Worm (Caenorhabditis elegans) whole organism, L2 larva: Measurements from ENCODE around the gene crn-4.
A peak's percentile ranks its signal among the peaks of the same experiment; 100 is the strongest.

Source experiments
- ZK546.5 ChIP-seq: sonication (generic microtip); optimal IDR thresholded peaks from 2 replicates; lab custom pipeline; 2017; ENCODE audit warnings: missing biosample characterization, missing genetic modification characterization
- alr-1 ChIP-seq: fragments of 150-350 bp; optimal IDR thresholded peaks from 2 replicates; lab custom pipeline; 2014; ENCODE audit warnings: missing biosample characterization, missing genetic modification characterization
- blmp-1 ChIP-seq: sonication (generic microtip); optimal IDR thresholded peaks from 2 replicates; lab custom pipeline; 2017; ENCODE audit warnings: missing genetic modification characterization, mild to moderate bottlenecking, missing compliant biosample characterization, antibody characterized with exemption, moderate library complexity; ENCODE audit not compliant: insufficient read depth
- ceh-16 ChIP-seq: fragments of 150-350 bp; optimal IDR thresholded peaks from 2 replicates; lab custom pipeline; 2014; ENCODE audit warnings: missing biosample characterization, missing genetic modification characterization
- egl-27 ChIP-seq: sonication (generic microtip); optimal IDR thresholded peaks from 3 replicates; lab custom pipeline; 2017; ENCODE audit warnings: missing biosample characterization, missing genetic modification reagents, missing genetic modification characterization
- elt-1 ChIP-seq: fragments of 150-350 bp; optimal IDR thresholded peaks from 2 replicates; lab custom pipeline; 2014; ENCODE audit warnings: missing biosample characterization, missing genetic modification characterization
- elt-3 ChIP-seq: sonication (generic microtip); optimal IDR thresholded peaks from 2 replicates; lab custom pipeline; 2017; ENCODE audit warnings: missing biosample characterization, missing genetic modification characterization
- fos-1 ChIP-seq: fragments of 150-350 bp; optimal IDR thresholded peaks from 2 replicates; lab custom pipeline; 2014; ENCODE audit warnings: missing biosample characterization, missing genetic modification characterization
- lin-11 ChIP-seq: fragments of 150-350 bp; sonication (generic microtip); optimal IDR thresholded peaks from 2 replicates; lab custom pipeline; 2014; ENCODE audit warnings: missing biosample characterization, missing genetic modification characterization, inconsistent platforms, mixed read lengths
- lsy-2 ChIP-seq, 2 experiments: fragments of 150-350 bp in 1 of 2; sonication (generic microtip) in 1 of 2; optimal IDR thresholded peaks; 2 replicates each; lab custom pipeline; 2014 to 2017; ENCODE audit warnings: missing biosample characterization in 2 of 2, missing genetic modification characterization in 2 of 2
- mab-5 ChIP-seq: fragments of 150-350 bp; optimal IDR thresholded peaks from 2 replicates; lab custom pipeline; 2014; ENCODE audit warnings: missing biosample characterization, missing genetic modification characterization
- mbf-1 ChIP-seq: sonication (generic microtip); optimal IDR thresholded peaks from 2 replicates; lab custom pipeline; 2017; ENCODE audit warnings: missing biosample characterization, missing genetic modification characterization
- mdl-1 ChIP-seq, 2 experiments: fragments of 150-350 bp in 1 of 2; sonication (generic microtip) in 1 of 2; optimal IDR thresholded peaks; 2 replicates each; lab custom pipeline; 2017; ENCODE audit warnings: missing biosample characterization in 2 of 2, missing genetic modification characterization in 2 of 2
- nhr-11 ChIP-seq: fragments of 150-350 bp; optimal IDR thresholded peaks from 2 replicates; lab custom pipeline; 2014; ENCODE audit warnings: missing biosample characterization, missing genetic modification characterization
- nhr-12 ChIP-seq: fragments of 150-350 bp; optimal IDR thresholded peaks from 2 replicates; lab custom pipeline; 2014; ENCODE audit warnings: missing biosample characterization, missing genetic modification characterization
- nhr-6 ChIP-seq: fragments of 150-350 bp; optimal IDR thresholded peaks from 2 replicates; lab custom pipeline; 2014; ENCODE audit warnings: missing biosample characterization, missing genetic modification characterization
- peb-1 ChIP-seq: fragments of 150-350 bp; optimal IDR thresholded peaks from 2 replicates; lab custom pipeline; 2014; ENCODE audit warnings: missing biosample characterization, missing genetic modification characterization
- sem-4 ChIP-seq: fragments of 150-350 bp; optimal IDR thresholded peaks from 2 replicates; lab custom pipeline; 2014; ENCODE audit warnings: missing biosample characterization, missing genetic modification reagents, missing genetic modification characterization
- sma-9 ChIP-seq, 2 experiments: fragments of 150-350 bp in 1 of 2; sonication (generic microtip) in 1 of 2; optimal IDR thresholded peaks; 2 replicates each; lab custom pipeline; 2014 to 2016; ENCODE audit warnings: missing genetic modification characterization in 2 of 2, mild to moderate bottlenecking in 1 of 2, missing biosample characterization in 1 of 2, missing compliant biosample characterization in 1 of 2, missing genetic modification reagents in 1 of 2, moderate library complexity in 1 of 2
- unc-39 ChIP-seq: fragments of 150-350 bp; optimal IDR thresholded peaks from 2 replicates; lab custom pipeline; 2014; ENCODE audit warnings: missing biosample characterization, missing genetic modification characterization
- zag-1 ChIP-seq: fragments of 150-350 bp; optimal IDR thresholded peaks from 2 replicates; lab custom pipeline; 2014; ENCODE audit warnings: missing biosample characterization, missing genetic modification characterization
- ztf-11 ChIP-seq: sonication (generic microtip); optimal IDR thresholded peaks from 2 replicates; lab custom pipeline; 2017; ENCODE audit warnings: missing biosample characterization, missing genetic modification characterization

crn-4 gene

ce11 chrX:2212712-2213111, 45.2 kb downstream of the crn-4 start:
- TF ChIP-seq blmp-1 (tag; lab: Kevin White, UChicago): peak; percentile 55
- TF ChIP-seq ZK546.5 (tag; lab: Kevin White, UChicago): no peak

DNA sequence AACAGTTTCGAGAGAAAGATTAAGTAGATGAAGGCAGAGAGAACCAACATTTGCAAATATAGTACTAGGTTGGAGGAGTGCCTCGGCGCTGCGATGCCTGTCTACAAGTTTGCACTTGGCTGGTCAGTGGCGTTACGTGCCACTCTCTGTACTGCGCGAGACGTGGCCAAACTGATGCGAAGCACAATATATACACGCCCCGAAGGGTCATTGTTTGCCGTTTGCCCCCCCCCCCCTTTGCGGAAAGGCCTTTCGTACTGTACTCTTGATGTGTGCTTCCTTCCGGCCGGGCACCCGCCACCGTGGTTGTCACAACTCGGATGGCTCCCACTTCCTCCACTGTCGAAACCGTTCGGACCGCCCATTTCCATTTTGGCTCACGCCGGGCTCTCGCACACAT, 45.8 kb downstream of the crn-4 start:
- peak; percentile 99 for TF ChIP-seq peb-1 (tag; lab: Kevin White, UChicago)
- no peak for TF ChIP-seq mdl-1 (tag; optimal IDR thresholded peaks at IDR 0.05; lab: Kevin White, UChicago)

DNA sequence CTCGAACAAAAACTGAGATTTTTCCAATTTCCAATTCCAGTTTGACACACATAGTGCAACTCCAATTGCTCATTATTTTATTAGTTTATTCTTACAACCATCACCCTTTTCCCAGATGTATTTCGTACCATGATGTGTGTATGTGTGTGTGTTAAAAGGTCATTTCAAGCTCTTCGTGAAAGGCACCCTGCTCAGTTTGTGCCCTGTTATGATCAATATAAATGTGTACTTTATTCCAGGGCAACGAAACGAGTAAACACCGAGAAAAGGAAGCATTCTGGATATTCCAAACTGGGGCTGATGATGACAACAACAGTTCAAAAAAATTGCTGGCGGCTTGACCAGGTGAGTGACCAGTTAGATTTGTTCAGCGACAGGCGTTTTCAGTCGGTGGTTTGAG, 47.1 kb downstream of the crn-4 start, which contains the start of gene peb-1:
peb-1 (plus strand) TSS at position 301 of the 400 bp plus-strand sequence.
- TF ChIP-seq nhr-12 (tag; lab: Kevin White, UChicago) (no peak), lin-11 (no peak), elt-3 (tag; lab: Kevin White, UChicago) (no peak), nhr-11 (no peak), mab-5 (tag; lab: Kevin White, UChicago) (no peak), zag-1 (no peak), lsy-2 (tag; optimal IDR thresholded peaks at IDR 0.05; lab: Kevin White, UChicago) (no peak), fos-1 (no peak), sem-4 (no peak), alr-1 (tag; lab: Kevin White, UChicago) (no peak), sma-9 (GFP tag; optimal IDR thresholded peaks at IDR 0.05; lab: Kevin White, UChicago) (no peak), sma-9 (tag; optimal IDR thresholded peaks at IDR 0.05; lab: Kevin White, UChicago) (no peak), nhr-6 (tag; lab: Kevin White, UChicago) (no peak), ztf-11 (no peak), unc-39 (no peak)

ce11 chrX:2210164-2210563, 47.7 kb downstream of the crn-4 start:
- TF ChIP-seq ZK546.5 (tag; lab: Kevin White, UChicago) (no peak), elt-1 (tag; lab: Kevin White, UChicago) (no peak), peb-1 (tag; lab: Kevin White, UChicago) (peak; percentile 100), ztf-11 (no peak), nhr-12 (tag; lab: Kevin White, UChicago) (no peak), egl-27 (no peak), mdl-1 (tag; optimal IDR thresholded peaks at IDR 0.05; lab: Kevin White, UChicago) (no peak), mbf-1 (tag; lab: Kevin White, UChicago) (no peak)

DNA sequence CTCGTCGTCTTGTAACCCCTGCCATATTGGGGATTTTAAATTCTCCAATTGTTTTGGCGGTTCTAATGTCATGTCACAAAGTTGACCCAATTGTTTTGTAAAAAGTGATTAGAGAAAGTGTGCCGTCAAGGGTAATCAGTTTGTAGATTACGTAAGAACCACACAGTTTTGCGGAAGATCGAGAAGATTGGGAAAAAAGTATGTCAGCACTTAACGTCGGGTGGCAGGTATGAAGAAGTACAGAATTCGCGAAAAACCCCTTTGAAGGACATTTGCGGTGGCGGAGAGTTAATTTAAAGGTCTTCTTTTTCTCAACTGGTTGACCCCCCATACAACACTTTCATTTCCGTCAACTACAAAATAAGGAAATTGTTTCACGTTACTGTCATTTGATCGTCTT, 49.5 kb downstream of the crn-4 start:
- TF ChIP-seq egl-27 (peak; percentile 39), ceh-16 (tag; lab: Kevin White, UChicago) (peak; percentile 5), sma-9 (GFP tag; optimal IDR thresholded peaks at IDR 0.05; lab: Kevin White, UChicago) (peak; percentile 7), sma-9 (tag; optimal IDR thresholded peaks at IDR 0.05; lab: Kevin White, UChicago) (no peak), mab-5 (tag; lab: Kevin White, UChicago) (no peak), blmp-1 (tag; lab: Kevin White, UChicago) (peak; percentile 43)
